Worm (Caenorhabditis elegans): ENCODE measurements around the gene nhr-170.

ce11 chrV:18806409-18806808 lies 5.8 kb upstream of the nhr-170 start, which contains the start of gene sri-10:
- TF ChIP-seq nhr-12 (tag; optimal IDR thresholded peaks at IDR 0.05) (no peak), nhr-23 (tag; optimal IDR thresholded peaks at IDR 0.05) (no peak), unc-39 (tag; optimal IDR thresholded peaks at IDR 0.05) (no peak), nfya-1 (tag; optimal IDR thresholded peaks at IDR 0.05; ENCODE audit: insufficient read depth) (no peak), zag-1 (tag; optimal IDR thresholded peaks at IDR 0.05) (no peak), R02D3.7 (tag; optimal IDR thresholded peaks at IDR 0.05) (no peak)

Data from whole organism, L3 larva.